Worm (Caenorhabditis elegans): Measurements from ENCODE around the gene mltn-5.

Gene mltn-5

DNA sequence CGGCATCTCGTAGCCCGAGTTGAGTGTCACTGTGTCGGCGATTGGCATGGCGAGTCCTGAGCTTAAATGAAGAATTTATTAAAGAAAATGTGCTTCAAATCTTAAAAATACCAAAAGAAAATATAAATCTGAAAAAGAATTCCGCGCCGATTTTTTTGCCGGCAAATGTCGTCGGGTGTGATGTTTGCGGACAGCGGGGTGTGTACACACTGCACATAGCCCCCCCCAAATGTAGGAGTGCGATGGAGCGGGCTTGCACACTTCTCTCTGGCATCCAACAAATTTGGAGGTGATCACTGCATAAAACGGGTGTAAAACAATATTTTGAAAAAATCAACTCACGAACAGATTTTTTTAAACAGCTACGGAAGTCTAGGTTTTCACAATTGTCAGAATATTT is 51.2 kb downstream of the mltn-5 start, which contains the start of gene Y39G8B.2 (continued):
- peak; percentile 69 for TF ChIP-seq nfyb-1 (GFP tag; IDR thresholded peaks at IDR 0.05)
- peak; percentile 22 for TF ChIP-seq athp-1 (tag; optimal IDR thresholded peaks at IDR 0.05)
- TF ChIP-seq ceh-40 (GFP tag; IDR thresholded peaks at IDR 0.05), result no peak
- peak; percentile 95 for TF ChIP-seq attf-5 (GFP tag; optimal IDR thresholded peaks at IDR 0.05)
- peak; percentile 60 for TF ChIP-seq pha-4 (tag; optimal IDR thresholded peaks at IDR 0.05)
- TF ChIP-seq pbrm-1 (GFP tag; IDR thresholded peaks at IDR 0.05), result peak; percentile 76; the same call in 1 of the 2 replicates
- peak; percentile 47; the same call in 1 of the 2 replicates for TF ChIP-seq rcor-1 (GFP tag; IDR thresholded peaks at IDR 0.05)
- peak in 1 of 3 experiments; percentile 72 for TF ChIP-seq lin-35 (GFP tag; optimal IDR thresholded peaks at IDR 0.05)
- no peak for TF ChIP-seq akir-1 (GFP tag; optimal IDR thresholded peaks at IDR 0.05)
- peak; percentile 96 for TF ChIP-seq mcd-1 (GFP tag; IDR thresholded peaks at IDR 0.05)
- TF ChIP-seq attf-3 (GFP tag; conservative IDR thresholded peaks at IDR 0.05), result 0 out of 2 replicates have a peak, but pooled peaks have one; percentile 26
- peak; percentile 50; the same call in 1 of the 2 replicates for TF ChIP-seq K11D2.4 (GFP tag; IDR thresholded peaks at IDR 0.05)
- peak; percentile 30 for TF ChIP-seq F23B12.7 (tag; optimal IDR thresholded peaks at IDR 0.05; ENCODE audit: insufficient read depth)
- TF ChIP-seq snpc-4 (GFP tag; optimal IDR thresholded peaks at IDR 0.05), result no peak
- peak in 1 of 4 experiments; percentile 74 for TF ChIP-seq snpc-4 (tag; optimal IDR thresholded peaks at IDR 0.05)
- no peak for TF ChIP-seq ztf-3 (GFP tag; optimal IDR thresholded peaks at IDR 0.05)
- no peak for TF ChIP-seq ZK185.1 (tag; optimal IDR thresholded peaks at IDR 0.05; ENCODE audit: poor library complexity, severe bottlenecking)
- TF ChIP-seq tbp1 (GFP tag; optimal IDR thresholded peaks at IDR 0.05), result peak; percentile 45
- peak; percentile 41 for TF ChIP-seq dpl-1 (GFP tag; optimal IDR thresholded peaks at IDR 0.05)
- TF ChIP-seq egrh-3 (GFP tag; IDR thresholded peaks at IDR 0.05), result peak; percentile 74
- TF ChIP-seq ceh-100 (GFP tag; IDR thresholded peaks at IDR 0.05), result peak; percentile 63

DNA sequence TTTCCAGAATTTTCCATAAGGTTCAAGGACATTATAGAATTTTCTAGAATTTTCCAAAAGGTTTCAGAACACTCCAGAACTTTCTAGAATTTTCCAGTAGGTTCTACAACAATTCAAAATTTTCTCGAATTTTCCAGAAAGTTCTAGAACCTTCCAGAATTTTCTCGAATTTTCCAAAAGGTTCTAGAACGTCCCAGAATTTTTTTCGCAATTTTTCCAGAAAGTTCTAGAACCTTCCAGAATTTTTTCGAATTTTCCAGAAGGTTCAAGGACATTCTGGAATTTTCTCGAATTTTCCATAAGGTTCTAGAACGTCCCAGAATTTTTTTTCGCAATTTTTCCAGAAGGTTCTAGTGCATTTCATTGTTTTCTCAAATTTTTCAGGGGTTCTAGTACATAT is 52.7 kb downstream of the mltn-5 start:
- TF ChIP-seq ceh-79 (tag; optimal IDR thresholded peaks at IDR 0.05), result no peak
- TF ChIP-seq F52B5.7 (tag; optimal IDR thresholded peaks at IDR 0.05), result no peak
- peak; percentile 93 for TF ChIP-seq hsf-1 (GFP tag; IDR thresholded peaks at IDR 0.05)
- TF ChIP-seq Y67H2A.10 (GFP tag; conservative IDR thresholded peaks at IDR 0.05), result no peak
- no peak for TF ChIP-seq hmg-1.2 (GFP tag; IDR thresholded peaks at IDR 0.05)
- TF ChIP-seq zfh-2 (GFP tag; conservative IDR thresholded peaks at IDR 0.05), result no peak
- no peak for TF ChIP-seq xnd-1 (tag; optimal IDR thresholded peaks at IDR 0.05)
- no peak for TF ChIP-seq dpl-1 (GFP tag; optimal IDR thresholded peaks at IDR 0.05)
- peak; percentile 31 for TF ChIP-seq rpc-1 (optimal IDR thresholded peaks at IDR 0.05)
- no peak for TF ChIP-seq rpc-1 (tag; optimal IDR thresholded peaks at IDR 0.05)

DNA sequence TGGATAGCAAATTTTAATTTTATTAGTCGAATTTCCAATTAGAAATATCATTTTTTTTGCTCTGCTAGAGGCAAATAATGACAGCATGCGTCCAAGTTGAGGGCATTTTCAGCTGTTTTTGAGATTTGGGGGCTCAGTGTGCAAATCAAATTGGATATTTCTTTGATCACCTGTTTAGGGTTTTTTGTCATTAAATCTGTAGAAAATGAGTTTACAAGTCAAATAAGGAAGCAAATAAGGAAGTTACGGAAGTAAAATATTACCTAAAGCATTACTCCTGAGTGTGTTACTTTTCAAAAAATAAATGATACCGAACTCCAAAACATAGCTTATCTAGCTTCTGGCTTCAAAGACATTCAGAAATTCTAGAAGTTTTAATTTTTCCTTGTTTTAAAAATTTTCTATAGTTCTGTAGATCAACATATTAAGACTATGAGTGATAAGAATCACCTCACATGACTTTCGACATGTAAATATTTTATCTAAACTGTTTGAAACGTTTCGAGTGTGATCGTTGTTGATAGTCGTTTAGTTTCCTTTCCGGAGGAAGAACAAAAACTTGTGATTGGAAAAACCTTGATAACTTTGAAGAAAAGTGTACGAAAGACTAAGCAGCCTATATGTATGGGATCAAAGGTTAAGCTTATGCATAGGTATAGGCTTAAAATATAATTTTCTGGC is 55.0 kb downstream of the mltn-5 start, which contains the start of gene sre-48:
sre-48 (minus strand) TSS at position 51 of the 681 bp plus-strand sequence.
- TF ChIP-seq ama-1 (optimal IDR thresholded peaks at IDR 0.05) (no peak), ama-1 (GFP tag; optimal IDR thresholded peaks at IDR 0.05) (no peak), Y95B8A.8 (GFP tag; IDR thresholded peaks at IDR 0.05) (no peak), B0035.1 (tag; optimal IDR thresholded peaks at IDR 0.05) (no peak), nhr-80 (tag; optimal IDR thresholded peaks at IDR 0.05) (no peak)

All from whole organism, young adult.